Fruit fly (Drosophila melanogaster): ENCODE measurements around the gene CG8997.

CG8997 gene

DNA sequence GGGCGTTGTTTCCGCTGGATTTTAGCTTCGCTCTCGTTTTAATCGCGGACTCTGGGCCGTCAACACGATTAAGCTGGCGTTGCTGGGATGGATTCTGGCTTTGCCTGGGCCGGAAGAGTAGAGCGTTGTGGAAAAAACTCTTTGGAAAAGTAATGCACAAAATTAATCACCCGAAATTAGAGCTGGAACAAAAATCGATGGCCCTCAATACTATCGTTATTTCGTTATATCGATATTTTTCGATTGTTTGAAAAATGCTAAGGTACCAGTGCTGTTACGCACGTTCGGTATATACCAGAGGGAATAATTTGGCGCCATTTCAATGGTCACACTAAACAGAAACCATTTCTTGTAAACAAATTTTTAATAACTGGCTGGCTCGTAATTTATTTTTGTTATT lies 15.6 kb downstream of the CG8997 start, which contains the start of the genes Arpc1 and Orc5 (continued):
- TF ChIP-seq kay (GFP tag; optimal IDR thresholded peaks at IDR 0.05) (peak; percentile 78), CG13287 (GFP tag; IDR thresholded peaks at IDR 0.05; ENCODE audit: partially characterized antibody) (peak; percentile 93), mld (GFP tag; IDR thresholded peaks at IDR 0.05; ENCODE audit: partially characterized antibody) (peak; percentile 81; the same call in 1 of the 3 replicates), sens (GFP tag) (no peak), CG9609 (GFP tag; optimal IDR thresholded peaks at IDR 0.05) (no peak), sima (GFP tag; optimal IDR thresholded peaks at IDR 0.05) (no peak), insv (GFP tag; optimal IDR thresholded peaks at IDR 0.05) (peak in 1 of 2 experiments; percentile 4), hb (GFP tag; IDR thresholded peaks at IDR 0.05; ENCODE audit: partially characterized antibody) (peak; percentile 83), E2f2 (GFP tag; IDR thresholded peaks at IDR 0.05) (peak; percentile 90), Lhr (GFP tag; optimal IDR thresholded peaks at IDR 0.05) (peak; percentile 69), hbn (GFP tag; IDR thresholded peaks at IDR 0.05; ENCODE audit: partially characterized antibody) (peak; percentile 92), zen (tag; optimal IDR thresholded peaks at IDR 0.05) (peak; percentile 40), oc (tag; optimal IDR thresholded peaks at IDR 0.05) (no peak), CG4820 (GFP tag; optimal IDR thresholded peaks at IDR 0.05) (no peak), CG2129 (GFP tag; IDR thresholded peaks at IDR 0.05; ENCODE audit: partially characterized antibody) (peak; percentile 82), Dref (GFP tag; IDR thresholded peaks at IDR 0.05) (peak; percentile 89), CG8924 (tag; optimal IDR thresholded peaks at IDR 0.05) (peak; percentile 1), ham (GFP tag; IDR thresholded peaks at IDR 0.05) (no peak), trem (tag; optimal IDR thresholded peaks at IDR 0.05) (peak; percentile 76), Myb (GFP tag; optimal IDR thresholded peaks at IDR 0.05) (peak; percentile 83), crp (GFP tag; optimal IDR thresholded peaks at IDR 0.05) (no peak), CG3995 (GFP tag; optimal IDR thresholded peaks at IDR 0.05) (peak; percentile 11), phol (tag; optimal IDR thresholded peaks at IDR 0.05) (peak; percentile 56), unc-4 (GFP tag; IDR thresholded peaks at IDR 0.05; ENCODE audit: partially characterized antibody) (peak; percentile 96), CG15514 (GFP tag; optimal IDR thresholded peaks at IDR 0.05) (peak; percentile 51), BEAF-32 (GFP tag; optimal IDR thresholded peaks at IDR 0.05) (peak; percentile 96), CG12155 (GFP tag; optimal IDR thresholded peaks at IDR 0.05) (no peak), CG3847 (GFP tag; IDR thresholded peaks at IDR 0.05) (0 out of 2 replicates have a peak, but pooled peaks have one; percentile 17), sna (GFP tag; IDR thresholded peaks at IDR 0.05; ENCODE audit: partially characterized antibody) (peak; percentile 84), CG7963 (GFP tag; IDR thresholded peaks at IDR 0.05; ENCODE audit: partially characterized antibody) (peak; percentile 69), pfk (GFP tag; optimal IDR thresholded peaks at IDR 0.05) (no peak), chif (GFP tag; optimal IDR thresholded peaks at IDR 0.05) (no peak), pzg (GFP tag; optimal IDR thresholded peaks at IDR 0.05) (peak; percentile 96), CG17186 (GFP tag; optimal IDR thresholded peaks at IDR 0.05) (peak; percentile 61), CG11696 (GFP tag; IDR thresholded peaks at IDR 0.05) (no peak), nerfin-2 (GFP tag; IDR thresholded peaks at IDR 0.05; ENCODE audit: partially characterized antibody) (peak; percentile 64), CoRest (tag; optimal IDR thresholded peaks at IDR 0.05) (peak; percentile 25), knrl (GFP tag; IDR thresholded peaks at IDR 0.05; ENCODE audit: partially characterized antibody) (peak; percentile 88), vfl (GFP tag; optimal IDR thresholded peaks at IDR 0.05) (peak; percentile 7), Scr (GFP tag; IDR thresholded peaks at IDR 0.05; ENCODE audit: partially characterized antibody) (peak; percentile 86), Dll (GFP tag; IDR thresholded peaks at IDR 0.05; ENCODE audit: partially characterized antibody) (peak; percentile 88), MESR4 (GFP tag; optimal IDR thresholded peaks at IDR 0.05) (peak; percentile 74), Sry-δ (GFP tag; optimal IDR thresholded peaks at IDR 0.05) (peak; percentile 96), bbx (GFP tag; IDR thresholded peaks at IDR 0.05; ENCODE audit: partially characterized antibody) (peak; percentile 91), Pdp1 (GFP tag; optimal IDR thresholded peaks at IDR 0.05) (peak in 1 of 2 experiments; percentile 84), nerfin-1 (tag; optimal IDR thresholded peaks at IDR 0.05) (peak; percentile 18), CG7928 (GFP tag; optimal IDR thresholded peaks at IDR 0.05) (no peak), Rfx (GFP tag; IDR thresholded peaks at IDR 0.05) (no peak)
